Worm (Caenorhabditis elegans) whole organism, L4/young adult: ENCODE results near the gene sru-31.

Experiments
- W03F9.2 ChIP-seq: fragments of 150-350 bp; optimal IDR thresholded peaks from 2 replicates; lab custom pipeline; 2014; ENCODE audit warnings: missing biosample characterization, missing genetic modification characterization
- him-1 ChIP-seq: sonication (generic microtip); optimal IDR thresholded peaks from 2 replicates; lab custom pipeline; 2016; ENCODE audit warnings: missing genotype, missing genetic modification reagents, missing genetic modification characterization, missing compliant biosample characterization

DNA sequence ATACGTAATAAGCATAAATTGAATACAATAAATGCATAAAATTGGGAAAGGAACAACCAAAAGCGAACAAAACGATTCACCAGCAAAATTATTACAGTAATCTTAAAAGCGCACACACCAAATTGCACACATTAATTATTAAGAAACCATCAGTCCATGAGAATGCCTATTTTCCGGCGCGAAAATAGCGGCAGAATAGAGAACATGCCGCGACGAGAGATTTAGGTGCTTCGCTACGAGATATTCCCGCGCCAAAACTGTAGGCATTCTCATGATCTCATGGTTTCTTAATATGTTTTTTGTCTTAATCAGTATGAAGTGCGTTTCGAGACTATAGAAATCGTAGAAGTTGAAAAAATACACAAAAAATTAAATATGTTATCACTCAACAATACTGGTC lies 32.3 kb upstream of the sru-31 start:
- TF ChIP-seq W03F9.2 (no peak), him-1 (tag; lab: Kevin White, UChicago) (no peak)
